Fruit fly (Drosophila melanogaster) whole organism, adult: ENCODE measurements around the gene CG4328.

Experiments used
- CG11617 ChIP-seq: fragments of 200-800 bp; sonication (Bioruptor generic); optimal IDR thresholded peaks from 2 replicates; lab custom pipeline; 2017; ENCODE audit warnings: mild to moderate bottlenecking, missing biosample characterization, missing genetic modification reagents, missing genetic modification characterization
- CG12768 ChIP-seq: fragments of 200-800 bp; sonication (Bioruptor generic); optimal IDR thresholded peaks from 2 replicates; lab custom pipeline; 2017; ENCODE audit warnings: missing biosample characterization, missing genetic modification characterization, mild to moderate bottlenecking, moderate library complexity, missing genetic modification reagents
- CG33017 ChIP-seq: fragments of 200-800 bp; sonication (Bioruptor generic); optimal IDR thresholded peaks from 2 replicates; lab custom pipeline; 2018; ENCODE audit warnings: missing biosample characterization, mild to moderate bottlenecking, missing genetic modification characterization, moderate library complexity
- CG5204 ChIP-seq: fragments of 200-800 bp; sonication (Bioruptor generic); optimal IDR thresholded peaks from 2 replicates; lab custom pipeline; 2016; ENCODE audit warnings: missing biosample characterization, missing genetic modification characterization
- CG7045 ChIP-seq: fragments of 200-800 bp; sonication (Bioruptor generic); optimal IDR thresholded peaks from 2 replicates; lab custom pipeline; 2017; ENCODE audit warnings: missing biosample characterization, mild to moderate bottlenecking, missing genetic modification characterization
- Clk ChIP-seq: fragments of 200-800 bp; sonication (Bioruptor generic); optimal IDR thresholded peaks from 2 replicates; lab custom pipeline; 2017; ENCODE audit warnings: missing biosample characterization, missing genetic modification characterization
- Hr96 ChIP-seq: fragments of 200-800 bp; sonication (Bioruptor generic); optimal IDR thresholded peaks from 2 replicates; lab custom pipeline; 2016; ENCODE audit warnings: missing biosample characterization, missing genetic modification characterization
- cic ChIP-seq: fragments of 200-800 bp; sonication (Bioruptor generic); optimal IDR thresholded peaks from 2 replicates; lab custom pipeline; 2017; ENCODE audit warnings: missing biosample characterization, mild to moderate bottlenecking, missing genetic modification characterization, moderate library complexity
- kay ChIP-seq: fragments of 200-800 bp; sonication (Bioruptor generic); peaks from one replicate; lab custom pipeline; 2016; ENCODE audit warnings: missing biosample characterization, missing genetic modification characterization, borderline replicate concordance
- pad ChIP-seq: fragments of 200-800 bp; sonication (Bioruptor generic); optimal IDR thresholded peaks from 3 replicates; lab custom pipeline; 2017; ENCODE audit warnings: missing biosample characterization, missing genetic modification characterization, mild to moderate bottlenecking, moderate library complexity, missing genetic modification reagents
- tj ChIP-seq: fragments of 200-800 bp; sonication (Bioruptor generic); optimal IDR thresholded peaks from 3 replicates; lab custom pipeline; 2017; ENCODE audit warnings: missing biosample characterization, mild to moderate bottlenecking, missing genetic modification characterization, moderate library complexity
- toe ChIP-seq: fragments of 200-800 bp; sonication (Bioruptor generic); optimal IDR thresholded peaks from 2 replicates; lab custom pipeline; 2016; ENCODE audit warnings: missing biosample characterization, missing genetic modification characterization

dm6 chr3L:12271195-12271618, 24.7 kb downstream of the CG4328 start, which contains the start of gene Pbgs:
- TF ChIP-seq CG11617 (peak; percentile 6), CG5204 (GFP tag; lab: Kevin White, UChicago) (no peak), Hr96 (no peak), CG7045 (GFP tag; lab: Kevin White, UChicago) (no peak), pad (GFP tag; lab: Kevin White, UChicago) (peak; percentile 26), CG12768 (GFP tag; lab: Kevin White, UChicago) (no peak), kay (GFP tag; lab: Kevin White, UChicago) (no peak), CG33017 (tag; lab: Kevin White, UChicago) (peak; percentile 46), cic (no peak), toe (GFP tag; lab: Kevin White, UChicago) (no peak), tj (GFP tag; lab: Kevin White, UChicago) (no peak), Clk (no peak)
